Worm (Caenorhabditis elegans) whole organism, L4 larva: ENCODE data around the gene jmjd-4.

Experiments
- T26A8.4 ChIP-seq: fragments of 200-800 bp; sonication (Bioruptor generic); IDR thresholded peaks from 2 replicates; pipeline ENCODE4 v1.3.6; 2022; ENCODE audit warnings: missing genetic modification characterization, missing compliant biosample characterization
- Y105C5A.15 ChIP-seq: fragments of 200-800 bp; sonication (Bioruptor generic); IDR thresholded peaks from 2 replicates; pipeline ENCODE4 v1.3.6; 2022; ENCODE audit warnings: missing genetic modification characterization, missing compliant biosample characterization
- Y48G9A.11 ChIP-seq: fragments of 200-800 bp; sonication (Bioruptor generic); IDR thresholded peaks from 2 replicates; pipeline ENCODE4 v1.3.6; 2022; ENCODE audit warnings: missing genetic modification reagents, missing genetic modification characterization, missing compliant biosample characterization
- Y5F2A.4 ChIP-seq: fragments of 200-800 bp; sonication (Bioruptor generic); optimal IDR thresholded peaks from 2 replicates; lab custom pipeline; 2018; ENCODE audit warnings: mild to moderate bottlenecking, missing genetic modification characterization, missing compliant biosample characterization
- ZK337.2 ChIP-seq: fragments of 200-800 bp; sonication (Bioruptor generic); IDR thresholded peaks from 2 replicates; pipeline ENCODE4 v1.3.6; 2022; ENCODE audit warnings: missing genetic modification reagents, missing genetic modification characterization, missing compliant biosample characterization
- aha-1 ChIP-seq: fragments of 150-350 bp; peaks from one replicate; lab custom pipeline; 2014; ENCODE audit warnings: missing biosample characterization, missing genetic modification characterization
- ama-1 ChIP-seq: fragments of 150-350 bp; optimal IDR thresholded peaks from 2 replicates; lab custom pipeline; 2014; ENCODE audit warnings: inconsistent platforms, mixed read lengths
- arid-1 ChIP-seq: fragments of 200-800 bp; sonication (Bioruptor generic); conservative IDR thresholded peaks from 2 replicates; pipeline ENCODE4 v1.3.6; 2022; ENCODE audit warnings: missing genetic modification reagents, missing genetic modification characterization, missing compliant biosample characterization
- attf-4 ChIP-seq: sonication (generic microtip); optimal IDR thresholded peaks from 3 replicates; lab custom pipeline; 2017; ENCODE audit warnings: missing biosample characterization, missing genetic modification characterization
- ceh-28 ChIP-seq: fragments of 150-350 bp; optimal IDR thresholded peaks from 2 replicates; lab custom pipeline; 2014; ENCODE audit warnings: missing biosample characterization, missing genetic modification reagents, missing genetic modification characterization
- ceh-82 ChIP-seq: sonication (generic microtip); optimal IDR thresholded peaks from 2 replicates; lab custom pipeline; 2017; ENCODE audit warnings: missing biosample characterization, missing genetic modification characterization
- ces-1 ChIP-seq: fragments of 150-350 bp; sonication (generic microtip); optimal IDR thresholded peaks from 4 replicates; lab custom pipeline; 2014; ENCODE audit warnings: missing biosample characterization, missing genetic modification reagents, missing genetic modification characterization
- cey-2 ChIP-seq: sonication (generic microtip); optimal IDR thresholded peaks from 3 replicates; lab custom pipeline; 2017; ENCODE audit warnings: missing genetic modification characterization, mild to moderate bottlenecking, missing compliant biosample characterization, antibody characterized with exemption, borderline replicate concordance; ENCODE audit not compliant: insufficient read depth
- ctbp-1 ChIP-seq: fragments of 200-800 bp; sonication (Bioruptor generic); IDR thresholded peaks from 2 replicates; pipeline ENCODE4 v1.3.6; 2022; ENCODE audit warnings: missing genetic modification reagents, missing genetic modification characterization, missing compliant biosample characterization
- daf-16 ChIP-seq, 3 experiments: sonication (generic microtip); optimal IDR thresholded peaks; 2 replicates each; lab custom pipeline; 2016 to 2017; ENCODE audit warnings: missing genetic modification characterization in 3 of 3, missing genetic modification reagents in 3 of 3, mild to moderate bottlenecking in 2 of 3, missing compliant biosample characterization in 2 of 3, missing biosample characterization in 1 of 3, moderate library complexity in 1 of 3
- daf-19 ChIP-seq: fragments of 200-800 bp; sonication (Bioruptor generic); conservative IDR thresholded peaks from 2 replicates; pipeline ENCODE4 v1.3.6; 2022; ENCODE audit warnings: missing genetic modification characterization, missing compliant biosample characterization
- dmd-8 ChIP-seq: fragments of 200-800 bp; sonication (Bioruptor generic); IDR thresholded peaks from 2 replicates; pipeline ENCODE4 v1.3.6; 2022; ENCODE audit warnings: missing genetic modification characterization, missing compliant biosample characterization
- duxl-1 ChIP-seq: sonication (generic microtip); optimal IDR thresholded peaks from 2 replicates; lab custom pipeline; 2016; ENCODE audit warnings: mild to moderate bottlenecking, missing genetic modification characterization, moderate library complexity, missing compliant biosample characterization; ENCODE audit not compliant: poor library complexity
- egl-27 ChIP-seq: sonication (generic microtip); optimal IDR thresholded peaks from 3 replicates; lab custom pipeline; 2017; ENCODE audit warnings: missing biosample characterization, missing genetic modification reagents, missing genetic modification characterization
- fkh-10 ChIP-seq: fragments of 150-350 bp; optimal IDR thresholded peaks from 2 replicates; lab custom pipeline; 2014; ENCODE audit warnings: missing biosample characterization, missing genetic modification reagents, missing genetic modification characterization
- fos-1 ChIP-seq: fragments of 150-350 bp; optimal IDR thresholded peaks from 2 replicates; lab custom pipeline; 2014; ENCODE audit warnings: missing biosample characterization, missing genetic modification characterization
- gei-8 ChIP-seq: fragments of 200-800 bp; sonication (Bioruptor generic); optimal IDR thresholded peaks from 2 replicates; lab custom pipeline; 2018; ENCODE audit warnings: mild to moderate bottlenecking, missing genetic modification characterization, missing compliant biosample characterization
- hmg-1.1 ChIP-seq: fragments of 200-800 bp; sonication (Bioruptor generic); IDR thresholded peaks from 2 replicates; pipeline ENCODE4 v1.3.6; 2022; ENCODE audit warnings: missing genetic modification reagents, missing genetic modification characterization, missing compliant biosample characterization
- jun-1 ChIP-seq: fragments of 150-350 bp; optimal IDR thresholded peaks from 2 replicates; lab custom pipeline; 2014; ENCODE audit warnings: missing biosample characterization, missing genetic modification reagents, missing genetic modification characterization
- lin-13 ChIP-seq: fragments of 150-350 bp; optimal IDR thresholded peaks from 2 replicates; lab custom pipeline; 2014; ENCODE audit warnings: missing biosample characterization, missing genetic modification reagents, missing genetic modification characterization
- lin-38 ChIP-seq: fragments of 200-800 bp; sonication (Bioruptor generic); IDR thresholded peaks from 2 replicates; pipeline ENCODE4 v1.3.6; 2022; ENCODE audit warnings: missing genetic modification reagents, missing genetic modification characterization, missing compliant biosample characterization
- lin-39 ChIP-seq: fragments of 150-350 bp; optimal IDR thresholded peaks from 2 replicates; lab custom pipeline; 2014; ENCODE audit warnings: missing biosample characterization, missing genetic modification reagents, missing genetic modification characterization
- lsy-2 ChIP-seq, 2 experiments: fragments of 150-350 bp in 1 of 2; sonication (generic microtip) in 1 of 2; optimal IDR thresholded peaks; 2 replicates each; lab custom pipeline; 2014 to 2017; ENCODE audit warnings: missing biosample characterization in 2 of 2, missing genetic modification characterization in 2 of 2
- madf-5 ChIP-seq, 2 experiments: fragments of 200-800 bp; sonication (Bioruptor generic); IDR thresholded peaks; 2 replicates each; pipeline ENCODE4 v1.3.6; 2022; ENCODE audit warnings: missing compliant biosample characterization in 2 of 2, missing genetic modification characterization in 2 of 2
- madf-9 ChIP-seq: fragments of 200-800 bp; sonication (Bioruptor generic); conservative IDR thresholded peaks from 2 replicates; pipeline ENCODE4 v1.3.6; 2022; ENCODE audit warnings: missing genetic modification reagents, missing genetic modification characterization, missing compliant biosample characterization
- mxl-2 ChIP-seq: fragments of 200-800 bp; sonication (Bioruptor generic); conservative IDR thresholded peaks from 2 replicates; pipeline ENCODE4 v1.3.6; 2022; ENCODE audit warnings: missing genetic modification reagents, missing genetic modification characterization, missing compliant biosample characterization
- mxl-3 ChIP-seq: fragments of 200-800 bp; sonication (Bioruptor generic); optimal IDR thresholded peaks from 2 replicates; lab custom pipeline; 2018; ENCODE audit warnings: mild to moderate bottlenecking, missing genetic modification characterization, missing compliant biosample characterization
- nhr-10 ChIP-seq: fragments of 150-350 bp; optimal IDR thresholded peaks from 2 replicates; lab custom pipeline; 2014; ENCODE audit warnings: missing biosample characterization, missing genetic modification characterization
- nhr-102 ChIP-seq: sonication (generic microtip); optimal IDR thresholded peaks from 2 replicates; lab custom pipeline; 2016; ENCODE audit warnings: mild to moderate bottlenecking, missing genetic modification characterization, moderate library complexity, missing compliant biosample characterization
- nhr-111 ChIP-seq: fragments of 200-800 bp; sonication (Bioruptor generic); optimal IDR thresholded peaks from 2 replicates; lab custom pipeline; 2018; ENCODE audit warnings: mild to moderate bottlenecking, missing genetic modification characterization, missing compliant biosample characterization
- nhr-237 ChIP-seq: sonication (generic microtip); optimal IDR thresholded peaks from 2 replicates; lab custom pipeline; 2017; ENCODE audit warnings: missing biosample characterization, missing genetic modification characterization
- nhr-41 ChIP-seq: fragments of 200-800 bp; sonication (Bioruptor generic); IDR thresholded peaks from 2 replicates; pipeline ENCODE4 v1.3.6; 2022; ENCODE audit warnings: missing genetic modification reagents, missing genetic modification characterization, missing compliant biosample characterization
- nhr-42 ChIP-seq: fragments of 200-800 bp; sonication (Bioruptor generic); IDR thresholded peaks from 2 replicates; pipeline ENCODE4 v1.3.6; 2022; ENCODE audit warnings: missing genetic modification characterization, missing compliant biosample characterization
- nhr-48 ChIP-seq: sonication (generic microtip); optimal IDR thresholded peaks from 2 replicates; lab custom pipeline; 2016; ENCODE audit warnings: mild to moderate bottlenecking, missing genetic modification characterization, missing compliant biosample characterization
- nhr-76 ChIP-seq: fragments of 150-350 bp; optimal IDR thresholded peaks from 2 replicates; lab custom pipeline; 2014; ENCODE audit warnings: missing biosample characterization, missing genetic modification characterization
- php-3 ChIP-seq: fragments of 200-800 bp; sonication (Bioruptor generic); IDR thresholded peaks from 2 replicates; pipeline ENCODE4 v1.3.6; 2022; ENCODE audit warnings: missing genetic modification reagents, missing genetic modification characterization, missing compliant biosample characterization
- pqm-1 ChIP-seq: sonication (generic microtip); optimal IDR thresholded peaks from 2 replicates; lab custom pipeline; 2017; ENCODE audit warnings: missing biosample characterization, missing genetic modification characterization
- skn-1 ChIP-seq: fragments of 150-350 bp; optimal IDR thresholded peaks from 2 replicates; lab custom pipeline; 2014; ENCODE audit warnings: missing biosample characterization, missing genetic modification characterization
- snpc-4 ChIP-seq: fragments of 150-350 bp; optimal IDR thresholded peaks from 2 replicates; lab custom pipeline; 2014; ENCODE audit warnings: missing biosample characterization, missing genetic modification characterization
- spr-1 ChIP-seq: sonication (generic microtip); optimal IDR thresholded peaks from 2 replicates; lab custom pipeline; 2016; ENCODE audit warnings: mild to moderate bottlenecking, missing genetic modification characterization, missing compliant biosample characterization
- spr-3 ChIP-seq: fragments of 200-800 bp; sonication (Bioruptor generic); optimal IDR thresholded peaks from 2 replicates; lab custom pipeline; 2018; ENCODE audit warnings: mild to moderate bottlenecking, missing genetic modification characterization, missing compliant biosample characterization
- unc-39 ChIP-seq: sonication (generic microtip); optimal IDR thresholded peaks from 2 replicates; lab custom pipeline; 2017; ENCODE audit warnings: missing biosample characterization, missing genetic modification characterization
- zfp-2 ChIP-seq: sonication (generic microtip); optimal IDR thresholded peaks from 2 replicates; lab custom pipeline; 2016; ENCODE audit warnings: mild to moderate bottlenecking, missing genetic modification characterization, missing compliant biosample characterization
- zip-11 ChIP-seq: fragments of 200-800 bp; sonication (Bioruptor generic); IDR thresholded peaks from 2 replicates; pipeline ENCODE4 v1.3.6; 2022; ENCODE audit warnings: missing genetic modification characterization, missing compliant biosample characterization
- ztf-11 ChIP-seq: fragments of 150-350 bp; optimal IDR thresholded peaks from 2 replicates; lab custom pipeline; 2014; ENCODE audit warnings: missing biosample characterization, missing genetic modification characterization

jmjd-4 gene

ce11 chrIII:10333961-10334542 is at the start of gene jmjd-4, which contains the start of gene mev-1:
Gene jmjd-4, minus strand, starts transcription at chrIII:10334018.
Gene mev-1, plus strand, starts transcription at chrIII:10334277.
- TF ChIP-seq nhr-10 (tag; lab: Kevin White, UChicago) (no peak), unc-39 (tag; lab: Kevin White, UChicago) (no peak), duxl-1 (peak; percentile 77), egl-27 (tag; lab: Kevin White, UChicago) (no peak), fkh-10 (GFP tag; lab: Kevin White, UChicago) (peak; percentile 40), zfp-2 (tag; lab: Kevin White, UChicago) (no peak), nhr-76 (tag; lab: Kevin White, UChicago) (no peak), ztf-11 (no peak), ZK337.2 (GFP tag; lab: Robert Waterston, UW) (no peak), nhr-42 (0 out of 2 replicates have a peak, but pooled peaks have one; percentile 67), ceh-28 (tag; lab: Kevin White, UChicago) (no peak), mxl-2 (peak; percentile 58; the same call in 1 of the 2 replicates), daf-19 (GFP tag; lab: Robert Waterston, UW) (0 out of 2 replicates have a peak, but pooled peaks have one; percentile 67), ama-1 (lab: Kevin White, UChicago) (peak; percentile 79), Y48G9A.11 (GFP tag; lab: Robert Waterston, UW) (no peak), attf-4 (no peak), gei-8 (no peak), Y5F2A.4 (GFP tag; lab: Kevin White, UChicago) (peak; percentile 24), arid-1 (GFP tag; lab: Robert Waterston, UW) (peak; percentile 80; the same call in 1 of the 2 replicates), nhr-111 (GFP tag; lab: Kevin White, UChicago) (no peak), madf-9 (GFP tag; lab: Robert Waterston, UW) (0 out of 2 replicates have a peak, but pooled peaks have one; percentile 41), lsy-2 (tag; optimal IDR thresholded peaks at IDR 0.05; lab: Kevin White, UChicago) (peak; percentile 38 to 94), snpc-4 (tag; lab: Kevin White, UChicago) (no peak), daf-16 (GFP tag; optimal IDR thresholded peaks at IDR 0.05; lab: Kevin White, UChicago) (peak in 1 of 2 experiments; percentile 55), daf-16 (tag; optimal IDR thresholded peaks at IDR 0.05; lab: Kevin White, UChicago) (peak; percentile 84), dmd-8 (no peak), hmg-1.1 (GFP tag; lab: Robert Waterston, UW) (peak; percentile 89), Y105C5A.15 (GFP tag; lab: Robert Waterston, UW) (no peak), skn-1 (tag; lab: Kevin White, UChicago) (no peak), ctbp-1 (GFP tag; lab: Robert Waterston, UW) (peak; percentile 65), cey-2 (tag; lab: Kevin White, UChicago) (no peak), nhr-237 (tag; lab: Kevin White, UChicago) (no peak), lin-13 (GFP tag; lab: Kevin White, UChicago) (peak; percentile 86), nhr-102 (tag; lab: Kevin White, UChicago) (peak; percentile 88), nhr-41 (peak; percentile 49; the same call in 1 of the 2 replicates), ces-1 (GFP tag; lab: Kevin White, UChicago) (no peak), fos-1 (tag; lab: Kevin White, UChicago) (no peak), mxl-3 (peak; percentile 63), aha-1 (tag; lab: Kevin White, UChicago) (peak; percentile 99), spr-3 (peak; percentile 75), pqm-1 (no peak), jun-1 (tag; lab: Kevin White, UChicago) (peak; percentile 35), lin-39 (tag; lab: Kevin White, UChicago) (no peak), nhr-48 (tag; lab: Kevin White, UChicago) (peak; percentile 44), T26A8.4 (GFP tag; lab: Robert Waterston, UW) (peak; percentile 93), php-3 (GFP tag; lab: Robert Waterston, UW) (peak; percentile 69), zip-11 (GFP tag; lab: Robert Waterston, UW) (no peak), ceh-82 (tag; lab: Kevin White, UChicago) (no peak), madf-5 (GFP tag; IDR thresholded peaks at IDR 0.05; lab: Robert Waterston, UW) (no peak), spr-1 (tag; lab: Kevin White, UChicago) (peak; percentile 80), lin-38 (GFP tag; lab: Robert Waterston, UW) (peak; percentile 91)
